Fruit fly (Drosophila melanogaster) whole organism, prepupa: ENCODE results near the gene Iml1.

Experiments used
- CG11294 ChIP-seq: fragments of 200-800 bp; sonication (Bioruptor generic); IDR thresholded peaks from 2 replicates; pipeline ENCODE4 v1.3.6; 2022; ENCODE audit warnings: missing biosample characterization, missing genetic modification characterization
- CG15336 ChIP-seq: fragments of 200-800 bp; sonication (Bioruptor generic); IDR thresholded peaks from 2 replicates; pipeline ENCODE4 v1.3.6; 2022; ENCODE audit warnings: missing biosample characterization, missing genetic modification characterization
- CG1621 ChIP-seq: fragments of 200-800 bp; sonication (Bioruptor generic); optimal IDR thresholded peaks from 3 replicates; lab custom pipeline; 2018; ENCODE audit warnings: missing biosample characterization, mild to moderate bottlenecking, missing genetic modification characterization
- CG16779 ChIP-seq: fragments of 200-800 bp; sonication (Bioruptor generic); optimal IDR thresholded peaks from 3 replicates; lab custom pipeline; 2017; ENCODE audit warnings: missing biosample characterization, mild to moderate bottlenecking, missing genetic modification characterization
- CG3032 ChIP-seq: fragments of 200-800 bp; optimal IDR thresholded peaks from 2 replicates; lab custom pipeline; 2019; ENCODE audit warnings: missing biosample characterization, mild to moderate bottlenecking, missing genetic modification characterization, moderate library complexity
- CG31627 ChIP-seq: fragments of 200-800 bp; sonication (Bioruptor generic); optimal IDR thresholded peaks from 3 replicates; lab custom pipeline; 2016; ENCODE audit warnings: missing biosample characterization, missing genetic modification characterization
- CG32006 ChIP-seq: fragments of 200-800 bp; sonication (Bioruptor generic); optimal IDR thresholded peaks from 3 replicates; lab custom pipeline; 2017; ENCODE audit warnings: missing biosample characterization, mild to moderate bottlenecking, missing genetic modification characterization
- CG3919 ChIP-seq: fragments of 200-800 bp; sonication (Bioruptor generic); optimal IDR thresholded peaks from 3 replicates; lab custom pipeline; 2016; ENCODE audit warnings: missing biosample characterization, missing genetic modification characterization
- CG6163 ChIP-seq: fragments of 200-800 bp; sonication (Bioruptor generic); IDR thresholded peaks from 3 replicates; pipeline ENCODE4 v1.3.6; 2022; ENCODE audit warnings: missing biosample characterization, missing genetic modification characterization
- CG6276 ChIP-seq: fragments of 200-800 bp; sonication (Bioruptor generic); optimal IDR thresholded peaks from 2 replicates; lab custom pipeline; 2017; ENCODE audit warnings: missing biosample characterization, mild to moderate bottlenecking, missing genetic modification characterization
- CG6792 ChIP-seq: fragments of 200-800 bp; sonication (Bioruptor generic); optimal IDR thresholded peaks from 3 replicates; lab custom pipeline; 2016; ENCODE audit warnings: missing biosample characterization, missing genetic modification characterization
- CG6808 ChIP-seq: fragments of 200-800 bp; sonication (Bioruptor generic); optimal IDR thresholded peaks from 3 replicates; lab custom pipeline; 2017; ENCODE audit warnings: missing biosample characterization, missing genetic modification characterization, mild to moderate bottlenecking, moderate library complexity, missing genetic modification reagents
- CG6854 ChIP-seq: fragments of 200-800 bp; sonication (Bioruptor generic); optimal IDR thresholded peaks from 2 replicates; lab custom pipeline; 2017; ENCODE audit warnings: missing biosample characterization, mild to moderate bottlenecking, missing genetic modification characterization
- CG7368 ChIP-seq: fragments of 200-800 bp; sonication (Bioruptor generic); optimal IDR thresholded peaks from 3 replicates; lab custom pipeline; 2016; ENCODE audit warnings: missing biosample characterization, missing genetic modification characterization
- CG8119 ChIP-seq: fragments of 200-800 bp; sonication (Bioruptor generic); IDR thresholded peaks from 3 replicates; pipeline ENCODE4 v1.3.6; 2022; ENCODE audit warnings: missing biosample characterization, missing genetic modification characterization
- CG8319 ChIP-seq: fragments of 200-800 bp; sonication (Bioruptor generic); optimal IDR thresholded peaks from 3 replicates; lab custom pipeline; 2016; ENCODE audit warnings: missing biosample characterization, missing genetic modification characterization
- CG9139 ChIP-seq: fragments of 200-800 bp; sonication (Bioruptor generic); optimal IDR thresholded peaks from 3 replicates; lab custom pipeline; 2017; ENCODE audit warnings: missing biosample characterization, mild to moderate bottlenecking, missing genetic modification characterization
- Eip75B ChIP-seq: fragments of 200-800 bp; sonication (Bioruptor generic); optimal IDR thresholded peaks from 3 replicates; lab custom pipeline; 2016; ENCODE audit warnings: missing biosample characterization, missing genetic modification characterization
- Eip78C ChIP-seq: fragments of 200-800 bp; sonication (Bioruptor generic); peaks from one replicate; lab custom pipeline; 2016; ENCODE audit warnings: missing biosample characterization, missing genetic modification characterization
- Hr39 ChIP-seq: fragments of 200-800 bp; sonication (Bioruptor generic); optimal IDR thresholded peaks from 2 replicates; lab custom pipeline; 2016; ENCODE audit warnings: missing biosample characterization, missing genetic modification characterization
- Hr4 ChIP-seq: fragments of 200-800 bp; sonication (Bioruptor generic); optimal IDR thresholded peaks from 3 replicates; lab custom pipeline; 2016; ENCODE audit warnings: missing biosample characterization, missing genetic modification characterization
- Lpt ChIP-seq: fragments of 200-800 bp; sonication (Bioruptor generic); optimal IDR thresholded peaks from 3 replicates; lab custom pipeline; 2016; ENCODE audit warnings: missing biosample characterization, missing genetic modification characterization
- OdsH ChIP-seq: fragments of 200-800 bp; sonication (Bioruptor generic); optimal IDR thresholded peaks from 3 replicates; lab custom pipeline; 2016; ENCODE audit warnings: missing biosample characterization, missing genetic modification characterization
- Sox102F ChIP-seq: fragments of 200-800 bp; sonication (Bioruptor generic); optimal IDR thresholded peaks from 2 replicates; lab custom pipeline; 2016; ENCODE audit warnings: missing biosample characterization, mild to moderate bottlenecking, missing genetic modification characterization
- Sox14 ChIP-seq: fragments of 200-800 bp; sonication (Bioruptor generic); optimal IDR thresholded peaks from 3 replicates; lab custom pipeline; 2016; ENCODE audit warnings: missing biosample characterization, missing genetic modification characterization
- achi ChIP-seq: fragments of 200-800 bp; sonication (Bioruptor generic); optimal IDR thresholded peaks from 3 replicates; lab custom pipeline; 2016; ENCODE audit warnings: missing biosample characterization, missing genetic modification characterization
- acj6 ChIP-seq: fragments of 200-800 bp; sonication (Bioruptor generic); optimal IDR thresholded peaks from 3 replicates; lab custom pipeline; 2016; ENCODE audit warnings: missing biosample characterization, missing genetic modification characterization
- dsx ChIP-seq: fragments of 200-800 bp; optimal IDR thresholded peaks from 3 replicates; lab custom pipeline; 2019; ENCODE audit warnings: missing biosample characterization, mild to moderate bottlenecking, missing genetic modification characterization, moderate library complexity; ENCODE audit not compliant: poor library complexity, severe bottlenecking
- eg ChIP-seq: fragments of 200-800 bp; sonication (Bioruptor generic); IDR thresholded peaks from 3 replicates; pipeline ENCODE4 v1.3.6; 2022; ENCODE audit warnings: missing biosample characterization, missing genetic modification characterization
- esn ChIP-seq: fragments of 200-800 bp; sonication (Bioruptor generic); optimal IDR thresholded peaks from 2 replicates; lab custom pipeline; 2016; ENCODE audit warnings: missing biosample characterization, mild to moderate bottlenecking, missing genetic modification characterization, moderate library complexity
- fd59A ChIP-seq: fragments of 200-800 bp; sonication (Bioruptor generic); optimal IDR thresholded peaks from 2 replicates; lab custom pipeline; 2017; ENCODE audit warnings: missing biosample characterization, mild to moderate bottlenecking, missing genetic modification characterization, missing genetic modification reagents
- fd85E ChIP-seq: fragments of 200-800 bp; sonication (Bioruptor generic); optimal IDR thresholded peaks from 3 replicates; lab custom pipeline; 2016; ENCODE audit warnings: missing biosample characterization, missing genetic modification characterization
- fkh ChIP-seq: fragments of 200-800 bp; sonication (Bioruptor generic); optimal IDR thresholded peaks from 3 replicates; lab custom pipeline; 2017; ENCODE audit warnings: missing biosample characterization, mild to moderate bottlenecking, missing genetic modification characterization, moderate library complexity
- lz ChIP-seq: fragments of 200-800 bp; sonication (Bioruptor generic); optimal IDR thresholded peaks from 3 replicates; lab custom pipeline; 2016; ENCODE audit warnings: missing biosample characterization, missing genetic modification characterization
- net ChIP-seq: fragments of 200-800 bp; sonication (Bioruptor generic); optimal IDR thresholded peaks from 3 replicates; lab custom pipeline; 2016; ENCODE audit warnings: missing biosample characterization, missing genetic modification characterization
- spab ChIP-seq: fragments of 200-800 bp; sonication (Bioruptor generic); optimal IDR thresholded peaks from 2 replicates; lab custom pipeline; 2017; ENCODE audit warnings: missing biosample characterization, mild to moderate bottlenecking, missing genetic modification characterization, missing genetic modification reagents
- ss ChIP-seq, 2 experiments: fragments of 200-800 bp; sonication (Bioruptor generic); optimal IDR thresholded peaks; 2 replicates in 1 of 2; 3 replicates in 1 of 2; lab custom pipeline; 2017 to 2018; ENCODE audit warnings: mild to moderate bottlenecking in 2 of 2, missing biosample characterization in 2 of 2, missing genetic modification characterization in 2 of 2, moderate library complexity in 1 of 2
- svp ChIP-seq: fragments of 200-800 bp; sonication (Bioruptor generic); peaks from one replicate; lab custom pipeline; 2016; ENCODE audit warnings: missing biosample characterization, missing genetic modification characterization
- topi ChIP-seq: fragments of 200-800 bp; sonication (Bioruptor generic); optimal IDR thresholded peaks from 3 replicates; lab custom pipeline; 2016; ENCODE audit warnings: missing biosample characterization, missing genetic modification characterization
- vri ChIP-seq: fragments of 200-800 bp; sonication (Bioruptor generic); optimal IDR thresholded peaks from 3 replicates; lab custom pipeline; 2016; ENCODE audit warnings: missing biosample characterization, mild to moderate bottlenecking, missing genetic modification characterization

The Iml1 gene

dm6 chr3L:1579169-1579853 lies 45.5 kb upstream of the Iml1 start (continued):
- peak; percentile 64 for TF ChIP-seq Eip78C (GFP tag; lab: Kevin White, UChicago)
- peak; percentile 18 for TF ChIP-seq Hr39 (GFP tag; lab: Kevin White, UChicago)
- peak; percentile 12 for TF ChIP-seq CG3032 (tag; lab: Kevin White, UChicago)
- no peak for TF ChIP-seq Lpt
- TF ChIP-seq CG7368 (GFP tag; lab: Kevin White, UChicago): peak; percentile 40
- peak; percentile 37 for TF ChIP-seq lz (GFP tag; lab: Kevin White, UChicago)
- peak; percentile 55 for TF ChIP-seq Sox14 (GFP tag; lab: Kevin White, UChicago)
- no peak for TF ChIP-seq CG8319 (GFP tag; lab: Kevin White, UChicago)
- TF ChIP-seq CG15336: peak; percentile 36; the same call in 1 of the 2 replicates
- peak; percentile 48 for TF ChIP-seq OdsH (GFP tag; lab: Kevin White, UChicago)
- peak; percentile 60 for TF ChIP-seq CG32006 (GFP tag; lab: Kevin White, UChicago)
- TF ChIP-seq CG6792 (GFP tag; lab: Kevin White, UChicago): peak; percentile 23
- TF ChIP-seq CG6854 (GFP tag; lab: Kevin White, UChicago): no peak
- TF ChIP-seq CG31627: peak; percentile 15
- peak; percentile 22 for TF ChIP-seq net (GFP tag; lab: Kevin White, UChicago)
- TF ChIP-seq acj6 (GFP tag; lab: Kevin White, UChicago): peak; percentile 29
- TF ChIP-seq fd85E (GFP tag; lab: Kevin White, UChicago): no peak
- peak; percentile 53 for TF ChIP-seq Hr4 (GFP tag; lab: Kevin White, UChicago)
- peak; percentile 56 for TF ChIP-seq Eip75B (GFP tag; lab: Kevin White, UChicago)

dm6 chr3L:1578391-1578948 lies 44.6 kb upstream of the Iml1 start:
- TF ChIP-seq Hr4 (GFP tag; lab: Kevin White, UChicago) (peak; percentile 1), CG6163 (GFP tag; lab: Robert Waterston, UW) (peak; percentile 33; the same call in 1 of the 3 replicates), fd59A (GFP tag; lab: Kevin White, UChicago) (no peak), Eip78C (GFP tag; lab: Kevin White, UChicago) (peak; percentile 52), CG8119 (GFP tag; lab: Robert Waterston, UW) (0 out of 3 replicates have a peak, but pooled peaks have one; percentile 16), CG3919 (GFP tag; lab: Kevin White, UChicago) (peak; percentile 5), esn (GFP tag; lab: Kevin White, UChicago) (no peak), CG11294 (GFP tag; lab: Robert Waterston, UW) (no peak), achi (peak; percentile 19), svp (GFP tag; lab: Kevin White, UChicago) (peak; percentile 61), spab (GFP tag; lab: Kevin White, UChicago) (no peak), fkh (GFP tag; lab: Kevin White, UChicago) (peak; percentile 64), acj6 (GFP tag; lab: Kevin White, UChicago) (no peak), CG1621 (no peak)

dm6 chr3L:1577338-1577737 lies 43.5 kb upstream of the Iml1 start:
- 0 out of 3 replicates have a peak, but pooled peaks have one; percentile 26 for TF ChIP-seq eg (GFP tag; lab: Robert Waterston, UW)
- TF ChIP-seq CG16779 (tag; lab: Kevin White, UChicago): no peak
- TF ChIP-seq, all 60 proteins: peak for 1

DNA sequence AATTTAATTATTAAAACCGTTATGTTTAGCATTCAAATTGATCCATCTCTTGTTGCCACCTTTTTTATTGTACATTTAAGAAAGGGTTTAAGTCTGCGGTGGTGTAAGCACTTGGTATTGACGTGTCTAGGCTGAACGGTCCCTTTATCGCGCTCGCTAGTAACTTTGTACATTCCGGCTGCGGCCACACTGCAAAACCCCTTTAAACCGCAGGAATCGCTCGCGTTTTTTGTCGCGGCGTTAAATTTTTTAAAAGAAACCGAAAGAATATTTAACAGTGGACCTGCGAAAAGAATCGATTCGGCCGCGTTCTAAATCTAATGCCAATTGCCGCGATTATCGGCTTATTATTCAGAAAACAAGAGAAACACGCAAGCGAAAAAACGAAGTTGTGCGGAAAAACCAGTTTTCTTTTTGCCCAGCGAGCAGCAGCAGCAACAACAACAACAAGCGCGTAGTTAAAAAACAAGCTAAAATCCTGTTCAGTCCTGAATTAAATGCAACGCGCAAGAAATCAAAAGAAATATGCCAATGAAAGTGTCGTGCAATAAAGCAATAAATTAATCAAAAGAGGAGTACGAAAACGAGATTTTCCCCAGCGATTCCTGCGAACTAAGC lies 42.8 kb upstream of the Iml1 start, which contains the start of gene CG13917:
TSS of gene CG13917 (plus strand) at position 211 of the 618 bp plus-strand sequence.
- TF ChIP-seq OdsH (GFP tag; lab: Kevin White, UChicago) (no peak), CG6808 (GFP tag; lab: Kevin White, UChicago) (peak; percentile 29), CG8119 (GFP tag; lab: Robert Waterston, UW) (0 out of 3 replicates have a peak, but pooled peaks have one; percentile 15), Eip78C (GFP tag; lab: Kevin White, UChicago) (peak; percentile 85), CG9139 (GFP tag; lab: Kevin White, UChicago) (no peak), Sox102F (GFP tag; lab: Kevin White, UChicago) (no peak), CG6163 (GFP tag; lab: Robert Waterston, UW) (peak; percentile 33; the same call in 1 of the 3 replicates), ss (GFP tag; optimal IDR thresholded peaks at IDR 0.05; lab: Kevin White, UChicago) (peak in 1 of 2 experiments; percentile 42), CG6854 (GFP tag; lab: Kevin White, UChicago) (peak; percentile 71), vri (GFP tag; lab: Kevin White, UChicago) (no peak), topi (GFP tag; lab: Kevin White, UChicago) (no peak), CG11294 (GFP tag; lab: Robert Waterston, UW) (no peak), CG16779 (tag; lab: Kevin White, UChicago) (peak; percentile 7), CG6276 (GFP tag; lab: Kevin White, UChicago) (peak; percentile 36), dsx (peak; percentile 45), fd59A (GFP tag; lab: Kevin White, UChicago) (no peak), CG1621 (no peak), eg (GFP tag; lab: Robert Waterston, UW) (0 out of 3 replicates have a peak, but pooled peaks have one; percentile 21)
